Worm (Caenorhabditis elegans) whole organism, late embryonic: ENCODE data around the gene sec-10.
A peak's percentile ranks its signal among the peaks of the same experiment; 100 is the strongest.

Experiments used
- ama-1 ChIP-seq: fragments of 150-350 bp; optimal IDR thresholded peaks from 2 replicates; lab custom pipeline; 2014
- hlh-13 ChIP-seq: fragments of 200-800 bp; sonication (Bioruptor generic); optimal IDR thresholded peaks from 2 replicates; lab custom pipeline; 2018; ENCODE audit warnings: mild to moderate bottlenecking, missing genetic modification characterization, missing compliant biosample characterization
- hlh-8 ChIP-seq: sonication (generic microtip); optimal IDR thresholded peaks from 2 replicates; lab custom pipeline; 2016; ENCODE audit warnings: missing genotype, missing genetic modification characterization, missing compliant biosample characterization
- mec-3 ChIP-seq: sonication (generic microtip); optimal IDR thresholded peaks from 2 replicates; lab custom pipeline; 2016; ENCODE audit warnings: borderline replicate concordance, missing genetic modification characterization, missing compliant biosample characterization
- nhr-11 ChIP-seq: fragments of 150-350 bp; optimal IDR thresholded peaks from 2 replicates; lab custom pipeline; 2014; ENCODE audit warnings: missing biosample characterization, missing genetic modification characterization
- nhr-232 ChIP-seq: sonication (generic microtip); optimal IDR thresholded peaks from 2 replicates; lab custom pipeline; 2016; ENCODE audit warnings: missing genetic modification characterization, missing compliant biosample characterization
- pax-1 ChIP-seq: fragments of 150-350 bp; optimal IDR thresholded peaks from 2 replicates; lab custom pipeline; 2014; ENCODE audit warnings: missing biosample characterization, missing genetic modification characterization
- rnt-1 ChIP-seq: sonication (generic microtip); optimal IDR thresholded peaks from 2 replicates; lab custom pipeline; 2016; ENCODE audit warnings: missing genetic modification characterization, missing compliant biosample characterization
- sdc-2 ChIP-seq: sonication (generic microtip); optimal IDR thresholded peaks from 2 replicates; lab custom pipeline; 2016; ENCODE audit warnings: missing genotype, missing genetic modification characterization, missing compliant biosample characterization
- unc-55 ChIP-seq: sonication (generic microtip); optimal IDR thresholded peaks from 2 replicates; lab custom pipeline; 2017; ENCODE audit warnings: missing biosample characterization, missing genetic modification reagents, missing genetic modification characterization
- zip-5 ChIP-seq: sonication (generic microtip); optimal IDR thresholded peaks from 2 replicates; lab custom pipeline; 2016; ENCODE audit warnings: missing genetic modification characterization, missing compliant biosample characterization

ce11 chrIV:7785506-7786065 lies 3.3 kb upstream of the sec-10 start, which contains the start of gene tag-322:
- TF ChIP-seq ama-1 (lab: Kevin White, UChicago) (no peak), mec-3 (tag; lab: Kevin White, UChicago) (no peak), sdc-2 (tag; lab: Kevin White, UChicago) (no peak), hlh-8 (tag; lab: Kevin White, UChicago) (no peak), hlh-13 (GFP tag; lab: Kevin White, UChicago) (no peak), pax-1 (tag; lab: Kevin White, UChicago) (no peak), zip-5 (tag; lab: Kevin White, UChicago) (no peak), rnt-1 (tag; lab: Kevin White, UChicago) (no peak), nhr-232 (tag; lab: Kevin White, UChicago) (no peak), unc-55 (peak; percentile 1), nhr-11 (no peak)
